Worm (Caenorhabditis elegans) whole organism, young adult: Measurements from ENCODE around the gene K02C4.3.

Experiments
- B0035.1 ChIP-seq: sonication (generic microtip); optimal IDR thresholded peaks from 2 replicates; lab custom pipeline; 2016; ENCODE audit warnings: missing genetic modification characterization, mild to moderate bottlenecking, missing compliant biosample characterization, missing genotype, missing genetic modification reagents
- F10E7.11 ChIP-seq: sonication (generic microtip); optimal IDR thresholded peaks from 2 replicates; lab custom pipeline; 2017; ENCODE audit warnings: mild to moderate bottlenecking, missing genetic modification characterization, moderate library complexity, missing compliant biosample characterization
- F23B12.7 ChIP-seq: sonication (generic microtip); optimal IDR thresholded peaks from 2 replicates; lab custom pipeline; 2017; ENCODE audit warnings: missing genetic modification characterization, mild to moderate bottlenecking, missing compliant biosample characterization, antibody characterized with exemption, moderate library complexity; ENCODE audit not compliant: insufficient read depth
- F39B2.1 ChIP-seq: fragments of 200-800 bp; sonication (Bioruptor generic); IDR thresholded peaks from 2 replicates; pipeline ENCODE4 v1.3.6; 2022; ENCODE audit warnings: missing genetic modification reagents, missing genetic modification characterization, missing compliant biosample characterization
- Y95B8A.8 ChIP-seq: fragments of 200-800 bp; sonication (Bioruptor generic); IDR thresholded peaks from 2 replicates; pipeline ENCODE4 v1.3.6; 2022; ENCODE audit warnings: missing genetic modification reagents, missing genetic modification characterization, missing compliant biosample characterization
- akir-1 ChIP-seq: fragments of 200-800 bp; sonication (Bioruptor generic); optimal IDR thresholded peaks from 2 replicates; lab custom pipeline; 2018; ENCODE audit warnings: mild to moderate bottlenecking, missing genetic modification characterization, moderate library complexity, missing compliant biosample characterization
- aptf-2 ChIP-seq: fragments of 200-800 bp; sonication (Bioruptor generic); conservative IDR thresholded peaks from 2 replicates; pipeline ENCODE4 v1.3.6; 2022; ENCODE audit warnings: missing genetic modification reagents, missing genetic modification characterization, missing compliant biosample characterization
- atf-7 ChIP-seq: sonication (generic microtip); optimal IDR thresholded peaks from 2 replicates; lab custom pipeline; 2017; ENCODE audit warnings: mild to moderate bottlenecking, missing genetic modification characterization, missing compliant biosample characterization
- attf-6 ChIP-seq: fragments of 200-800 bp; sonication (Bioruptor generic); IDR thresholded peaks from 2 replicates; pipeline ENCODE4 v1.3.6; 2022; ENCODE audit warnings: missing genetic modification reagents, missing genetic modification characterization, missing compliant biosample characterization
- chd-7 ChIP-seq: sonication (generic microtip); optimal IDR thresholded peaks from 2 replicates; lab custom pipeline; 2016; ENCODE audit warnings: mild to moderate bottlenecking, missing genetic modification characterization, moderate library complexity, missing compliant biosample characterization
- die-1 ChIP-seq: sonication (generic microtip); optimal IDR thresholded peaks from 2 replicates; lab custom pipeline; 2016; ENCODE audit warnings: missing genotype, mild to moderate bottlenecking, missing genetic modification characterization, missing compliant biosample characterization
- egl-18 ChIP-seq: fragments of 200-800 bp; sonication (Bioruptor generic); IDR thresholded peaks from 2 replicates; pipeline ENCODE4 v1.3.6; 2022; ENCODE audit warnings: missing genetic modification reagents, missing genetic modification characterization, missing compliant biosample characterization
- egl-44 ChIP-seq: fragments of 200-800 bp; sonication (Bioruptor generic); IDR thresholded peaks from 2 replicates; pipeline ENCODE4 v1.3.6; 2022; ENCODE audit warnings: missing genetic modification reagents, missing genetic modification characterization, missing compliant biosample characterization
- egrh-3 ChIP-seq: fragments of 200-800 bp; sonication (Bioruptor generic); IDR thresholded peaks from 2 replicates; pipeline ENCODE4 v1.3.6; 2022; ENCODE audit warnings: missing genetic modification reagents, missing genetic modification characterization, missing compliant biosample characterization
- gei-17 ChIP-seq: fragments of 200-800 bp; sonication (Bioruptor generic); optimal IDR thresholded peaks from 2 replicates; lab custom pipeline; 2018; ENCODE audit warnings: mild to moderate bottlenecking, missing genetic modification characterization, missing compliant biosample characterization
- hrde-1 ChIP-seq: sonication (generic microtip); optimal IDR thresholded peaks from 2 replicates; lab custom pipeline; 2016; ENCODE audit warnings: missing genetic modification characterization, mild to moderate bottlenecking, missing compliant biosample characterization, moderate library complexity, missing genotype, missing genetic modification reagents, borderline replicate concordance
- hsf-1 ChIP-seq: fragments of 200-800 bp; sonication (Bioruptor generic); IDR thresholded peaks from 2 replicates; pipeline ENCODE4 v1.3.6; 2022; ENCODE audit warnings: missing genetic modification reagents, missing genetic modification characterization, missing compliant biosample characterization
- let-607 ChIP-seq, 2 experiments: fragments of 200-800 bp in 1 of 2; sonication (Bioruptor generic) in 1 of 2; sonication (generic microtip) in 1 of 2; optimal IDR thresholded peaks; 2 replicates each; lab custom pipeline; 2016 to 2018; ENCODE audit warnings: mild to moderate bottlenecking in 2 of 2, missing compliant biosample characterization in 2 of 2, missing genetic modification characterization in 2 of 2, moderate library complexity in 2 of 2, missing genotype in 1 of 2
- lin-40 ChIP-seq: sonication (generic microtip); optimal IDR thresholded peaks from 2 replicates; lab custom pipeline; 2016; ENCODE audit warnings: missing genetic modification characterization, mild to moderate bottlenecking, missing compliant biosample characterization, missing genotype, missing genetic modification reagents
- madf-10 ChIP-seq: sonication (generic microtip); optimal IDR thresholded peaks from 2 replicates; lab custom pipeline; 2016; ENCODE audit warnings: mild to moderate bottlenecking, missing genetic modification characterization, missing compliant biosample characterization
- madf-3 ChIP-seq: fragments of 200-800 bp; sonication (Bioruptor generic); IDR thresholded peaks from 2 replicates; pipeline ENCODE4 v1.3.6; 2022; ENCODE audit warnings: missing genetic modification reagents, missing genetic modification characterization, missing compliant biosample characterization
- madf-6 ChIP-seq: fragments of 200-800 bp; sonication (Bioruptor generic); IDR thresholded peaks from 2 replicates; pipeline ENCODE4 v1.3.6; 2022; ENCODE audit warnings: missing genetic modification reagents, missing genetic modification characterization, missing compliant biosample characterization
- mel-28 ChIP-seq: sonication (generic microtip); optimal IDR thresholded peaks from 2 replicates; lab custom pipeline; 2016; ENCODE audit warnings: borderline replicate concordance, mild to moderate bottlenecking, missing genetic modification characterization, missing compliant biosample characterization
- mxl-1 ChIP-seq: sonication (generic microtip); optimal IDR thresholded peaks from 2 replicates; lab custom pipeline; 2016; ENCODE audit warnings: missing genetic modification characterization, missing compliant biosample characterization
- nhr-120 ChIP-seq: fragments of 200-800 bp; sonication (Bioruptor generic); IDR thresholded peaks from 2 replicates; pipeline ENCODE4 v1.3.6; 2022; ENCODE audit warnings: missing genetic modification characterization, missing compliant biosample characterization
- nhr-80 ChIP-seq: sonication (generic microtip); optimal IDR thresholded peaks from 2 replicates; lab custom pipeline; 2016; ENCODE audit warnings: missing genetic modification characterization, missing compliant biosample characterization
- repo-1 ChIP-seq: sonication (generic microtip); optimal IDR thresholded peaks from 2 replicates; lab custom pipeline; 2017; ENCODE audit warnings: mild to moderate bottlenecking, missing genetic modification characterization, missing compliant biosample characterization
- sea-2 ChIP-seq: fragments of 200-800 bp; sonication (Bioruptor generic); IDR thresholded peaks from 2 replicates; pipeline ENCODE4 v1.3.6; 2022; ENCODE audit warnings: missing genetic modification characterization, missing compliant biosample characterization
- snpc-1.1 ChIP-seq: sonication (generic microtip); optimal IDR thresholded peaks from 2 replicates; lab custom pipeline; 2017; ENCODE audit warnings: missing genetic modification characterization, mild to moderate bottlenecking, missing compliant biosample characterization, antibody characterized with exemption, moderate library complexity, missing genotype, missing genetic modification reagents; ENCODE audit not compliant: insufficient read depth
- somi-1 ChIP-seq: fragments of 200-800 bp; sonication (Bioruptor generic); optimal IDR thresholded peaks from 2 replicates; lab custom pipeline; 2018; ENCODE audit warnings: mild to moderate bottlenecking, missing genetic modification characterization, missing compliant biosample characterization
- sptf-2 ChIP-seq: fragments of 200-800 bp; sonication (Bioruptor generic); optimal IDR thresholded peaks from 2 replicates; lab custom pipeline; 2018; ENCODE audit warnings: mild to moderate bottlenecking, missing genetic modification characterization, missing compliant biosample characterization
- tbx-9 ChIP-seq: sonication (generic microtip); optimal IDR thresholded peaks from 2 replicates; lab custom pipeline; 2016; ENCODE audit warnings: borderline replicate concordance, missing genetic modification characterization, inconsistent platforms, missing compliant biosample characterization
- tlf-1 ChIP-seq: fragments of 200-800 bp; sonication (Bioruptor generic); optimal IDR thresholded peaks from 2 replicates; lab custom pipeline; 2018; ENCODE audit warnings: mild to moderate bottlenecking, missing genetic modification characterization, missing compliant biosample characterization
- xnd-1 ChIP-seq: sonication (generic microtip); optimal IDR thresholded peaks from 2 replicates; lab custom pipeline; 2016; ENCODE audit warnings: missing genotype, missing genetic modification reagents, missing genetic modification characterization, missing compliant biosample characterization
- ztf-18 ChIP-seq: sonication (generic microtip); optimal IDR thresholded peaks from 2 replicates; lab custom pipeline; 2016; ENCODE audit warnings: missing genotype, mild to moderate bottlenecking, missing genetic modification characterization, missing compliant biosample characterization
- ztf-25 ChIP-seq: fragments of 200-800 bp; sonication (Bioruptor generic); IDR thresholded peaks from 2 replicates; pipeline ENCODE4 v1.3.6; 2022; ENCODE audit warnings: missing genetic modification reagents, missing genetic modification characterization, missing compliant biosample characterization

Gene K02C4.3

DNA sequence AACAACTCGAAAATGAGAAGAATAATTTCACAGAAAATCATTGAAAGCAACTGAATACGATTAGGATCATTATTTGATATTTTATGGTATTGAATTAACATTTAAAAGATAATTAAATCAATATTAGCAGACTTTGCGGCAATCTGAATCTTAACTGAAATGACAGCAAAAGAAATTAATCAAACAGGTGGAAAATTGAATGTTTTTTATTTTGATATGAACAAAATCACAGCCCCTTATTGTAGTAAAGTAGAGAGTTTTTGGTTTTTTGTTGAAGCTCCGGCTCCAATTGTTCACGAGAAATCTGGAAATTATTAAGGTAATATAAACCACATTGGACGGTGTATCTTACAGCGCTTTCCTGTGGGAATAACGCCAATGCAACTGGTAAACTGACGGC lies 15.4 kb upstream of the K02C4.3 start, which contains the start of gene sre-2:
sre-2 (minus strand) TSS at position 101 of the 400 bp plus-strand sequence.
- no peak for TF ChIP-seq ztf-25 (GFP tag; lab: Robert Waterston, UW)
- TF ChIP-seq nhr-80 (tag; lab: Kevin White, UChicago), result no peak
- TF ChIP-seq F39B2.1 (GFP tag; lab: Robert Waterston, UW), result no peak
- no peak for TF ChIP-seq egl-44 (GFP tag; lab: Robert Waterston, UW)
- TF ChIP-seq let-607 (tag; optimal IDR thresholded peaks at IDR 0.05; lab: Kevin White, UChicago), result no peak
- TF ChIP-seq hsf-1, result no peak

DNA sequence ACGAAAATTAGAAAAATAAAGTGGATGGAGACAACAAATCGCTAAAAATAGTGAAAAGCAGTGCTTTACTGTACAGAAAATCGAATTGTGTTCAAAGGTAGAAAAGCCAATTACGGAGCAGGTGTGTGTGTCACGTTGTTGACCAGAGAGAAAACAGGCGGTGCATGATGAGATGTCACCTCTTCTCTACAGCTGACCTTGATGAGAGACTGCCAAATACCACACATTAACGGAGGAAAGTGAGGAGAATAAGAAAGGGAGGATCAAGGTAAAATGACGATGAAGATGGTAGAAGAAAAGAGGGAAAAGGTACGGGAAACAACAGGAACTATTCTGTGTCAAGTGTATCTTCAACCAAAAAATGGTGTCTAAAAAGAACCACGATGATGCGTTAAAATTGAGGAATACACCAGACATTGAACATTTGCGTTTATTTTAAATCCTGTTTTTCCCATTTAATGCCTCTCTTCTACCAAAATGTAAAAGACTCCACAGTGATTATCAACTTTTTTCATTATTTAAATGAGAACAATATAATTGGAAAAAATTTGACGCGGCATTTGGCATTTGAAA lies 12.6 kb upstream of the K02C4.3 start:
- TF ChIP-seq sptf-2 (GFP tag; lab: Kevin White, UChicago), result no peak
- TF ChIP-seq akir-1 (GFP tag; lab: Kevin White, UChicago), result no peak
- TF ChIP-seq sea-2 (GFP tag; lab: Robert Waterston, UW), result no peak
- TF ChIP-seq aptf-2 (GFP tag; lab: Robert Waterston, UW), result no peak
- no peak for TF ChIP-seq die-1 (tag; lab: Kevin White, UChicago)
- TF ChIP-seq mel-28 (tag; lab: Kevin White, UChicago), result no peak
- no peak for TF ChIP-seq nhr-120 (GFP tag; lab: Robert Waterston, UW)
- no peak for TF ChIP-seq tbx-9 (tag; lab: Kevin White, UChicago)
- TF ChIP-seq B0035.1, result no peak
- no peak for TF ChIP-seq somi-1 (GFP tag; lab: Kevin White, UChicago)
- no peak for TF ChIP-seq madf-6 (GFP tag; lab: Robert Waterston, UW)
- TF ChIP-seq ztf-18 (tag; lab: Kevin White, UChicago), result no peak
- TF ChIP-seq attf-6 (GFP tag; lab: Robert Waterston, UW), result no peak
- no peak for TF ChIP-seq repo-1

- TF ChIP-seq madf-3 (no peak), F23B12.7 (tag; lab: Kevin White, UChicago) (no peak), mel-28 (tag; lab: Kevin White, UChicago) (no peak), Y95B8A.8 (GFP tag; lab: Robert Waterston, UW) (no peak)
- TF ChIP-seq, all 124 proteins: peak for 0
These were observed 7.3 kb upstream of the K02C4.3 start for ce11 chrII:8093914-8094313.

DNA sequence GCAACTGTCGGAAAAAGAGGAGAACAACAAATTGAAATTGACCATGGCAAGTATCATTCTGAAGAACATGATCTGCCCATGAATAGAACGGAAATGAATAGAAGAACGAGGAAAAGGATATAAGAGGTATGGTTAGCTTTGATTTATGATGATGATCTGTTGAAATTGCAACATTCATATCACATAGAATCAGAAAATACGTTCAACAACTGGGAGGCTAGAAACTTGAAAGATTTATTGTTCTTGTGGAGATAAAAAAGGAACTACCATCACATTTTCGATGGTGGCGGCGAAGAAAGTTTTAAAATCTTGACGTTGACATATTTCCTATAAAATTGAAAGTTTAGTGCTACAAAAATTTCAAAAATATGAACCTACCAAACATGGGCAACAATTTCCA lies 6.6 kb upstream of the K02C4.3 start:
- TF ChIP-seq tlf-1 (GFP tag; lab: Kevin White, UChicago), result no peak
- TF ChIP-seq gei-17 (GFP tag; lab: Kevin White, UChicago), result no peak
- no peak for TF ChIP-seq egl-18 (GFP tag; lab: Robert Waterston, UW)
- no peak for TF ChIP-seq chd-7
- TF ChIP-seq F10E7.11 (tag; lab: Kevin White, UChicago), result no peak
- TF ChIP-seq mxl-1 (tag; lab: Kevin White, UChicago), result no peak
- TF ChIP-seq lin-40 (tag; lab: Kevin White, UChicago), result no peak

- TF ChIP-seq egrh-3 (no peak), atf-7 (tag; lab: Kevin White, UChicago) (no peak), akir-1 (GFP tag; lab: Kevin White, UChicago) (no peak), madf-10 (tag; lab: Kevin White, UChicago) (no peak), xnd-1 (tag; lab: Kevin White, UChicago) (no peak), snpc-1.1 (no peak), hrde-1 (no peak)
These were observed 5.9 kb upstream of the K02C4.3 start, which contains the start of gene ltd-1 for ce11 chrII:8092537-8092936. Gene ltd-1 (minus strand): TSS chrII:8092754.
